Fruit fly (Drosophila melanogaster) whole organism, embryonic: Measurements from ENCODE around the gene Nlg2.

Experiments
- CG10366 ChIP-seq: fragments of 200-800 bp; sonication (Bioruptor generic); IDR thresholded peaks from 2 replicates; pipeline ENCODE4 v1.3.6; 2022; ENCODE audit warnings: missing biosample characterization, missing genetic modification characterization
- CG15269 ChIP-seq: fragments of 200-800 bp; sonication (Bioruptor generic); optimal IDR thresholded peaks from 2 replicates; lab custom pipeline; 2018; ENCODE audit warnings: missing biosample characterization, mild to moderate bottlenecking, missing genetic modification characterization, moderate library complexity
- CG15601 ChIP-seq: fragments of 200-800 bp; sonication (Bioruptor generic); optimal IDR thresholded peaks from 3 replicates; lab custom pipeline; 2019; ENCODE audit warnings: missing biosample characterization, mild to moderate bottlenecking, missing genetic modification characterization, moderate library complexity
- Hr78 ChIP-seq, 2 experiments: fragments of 200-800 bp in 1 of 2; fragments of >200 bp in 1 of 2; sonication (Bioruptor generic) in 1 of 2; optimal IDR thresholded peaks; 2 replicates each; lab custom pipeline; 2017 to 2019; ENCODE audit warnings: missing biosample characterization in 2 of 2, missing genetic modification characterization in 2 of 2, mild to moderate bottlenecking in 1 of 2, moderate library complexity in 1 of 2
- Taf1 ChIP-seq: fragments of 200-800 bp; sonication (Bioruptor generic); IDR thresholded peaks from 2 replicates; pipeline ENCODE4 v1.3.6; 2022; ENCODE audit warnings: missing biosample characterization, missing genetic modification characterization
- chm ChIP-seq: fragments of 200-800 bp; sonication (Bioruptor generic); IDR thresholded peaks from 2 replicates; pipeline ENCODE4 v1.3.6; 2022; ENCODE audit warnings: missing biosample characterization, missing genetic modification characterization
- fd3F ChIP-seq: fragments of 200-800 bp; sonication (Bioruptor generic); optimal IDR thresholded peaks from 2 replicates; lab custom pipeline; 2018; ENCODE audit warnings: missing biosample characterization, mild to moderate bottlenecking, missing genetic modification characterization, moderate library complexity
- hbn ChIP-seq: fragments of 200-800 bp; sonication (Bioruptor generic); IDR thresholded peaks from 2 replicates; pipeline ENCODE4 v1.3.6; 2022; ENCODE audit warnings: missing biosample characterization, missing genetic modification characterization; ENCODE audit not compliant: partially characterized antibody
- ind ChIP-seq: fragments of 200-800 bp; sonication (Bioruptor generic); optimal IDR thresholded peaks from 3 replicates; lab custom pipeline; 2016; ENCODE audit warnings: missing biosample characterization, missing genetic modification characterization
- pzg ChIP-seq: fragments of 200-800 bp; sonication (Bioruptor generic); optimal IDR thresholded peaks from 3 replicates; lab custom pipeline; 2018; ENCODE audit warnings: missing biosample characterization, mild to moderate bottlenecking, missing genetic modification characterization, moderate library complexity
- usp ChIP-seq: fragments of >200 bp; optimal IDR thresholded peaks from 2 replicates; lab custom pipeline; 2017; ENCODE audit warnings: missing biosample characterization, missing genetic modification characterization

DNA sequence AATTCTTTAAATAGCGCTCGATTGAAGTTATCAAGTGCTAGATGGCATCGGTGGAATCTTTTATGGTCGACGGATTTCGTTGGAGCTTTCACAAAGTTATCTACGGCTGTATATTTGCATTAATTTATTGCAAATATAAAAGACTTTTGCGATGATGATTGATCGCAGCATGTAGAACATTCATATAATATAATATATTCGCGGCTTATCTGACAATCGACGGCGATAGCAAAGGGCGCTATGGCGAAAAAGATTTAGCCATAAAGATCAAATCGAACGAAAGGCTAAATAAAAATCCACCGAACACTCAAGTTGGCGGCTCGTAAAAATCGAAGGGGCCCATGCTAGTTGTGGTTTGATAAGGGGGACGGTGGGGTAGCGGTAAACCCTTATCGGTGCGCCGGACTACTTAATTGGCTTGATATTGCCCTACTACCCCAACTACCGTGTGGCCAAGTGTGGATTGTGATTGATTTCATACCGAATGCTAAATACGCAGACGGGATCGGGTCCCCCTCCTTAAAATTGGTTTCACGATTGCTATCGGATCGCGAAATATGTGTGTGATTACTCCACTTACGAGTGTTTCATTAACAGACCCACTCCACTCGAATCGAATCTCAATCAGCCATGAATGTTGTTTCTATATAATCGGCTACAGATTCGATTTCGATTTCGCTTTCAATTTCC, 6.4 kb upstream of the Nlg2 start:
- TF ChIP-seq hbn (GFP tag; lab: Robert Waterston, UW) (no peak), CG10366 (no peak), fd3F (GFP tag; lab: Kevin White, UChicago) (no peak), pzg (GFP tag; lab: Kevin White, UChicago) (no peak), usp (GFP tag; lab: Kevin White, UChicago) (no peak), chm (GFP tag; lab: Robert Waterston, UW) (no peak), Hr78 (GFP tag; optimal IDR thresholded peaks at IDR 0.05; lab: Kevin White, UChicago) (no peak), Taf1 (GFP tag; lab: Robert Waterston, UW) (no peak), ind (GFP tag; lab: Kevin White, UChicago) (no peak), CG15601 (tag; lab: Kevin White, UChicago) (no peak), CG15269 (tag; lab: Kevin White, UChicago) (no peak)
